Fruit fly (Drosophila melanogaster): ENCODE measurements around the gene CG43085.

DNA sequence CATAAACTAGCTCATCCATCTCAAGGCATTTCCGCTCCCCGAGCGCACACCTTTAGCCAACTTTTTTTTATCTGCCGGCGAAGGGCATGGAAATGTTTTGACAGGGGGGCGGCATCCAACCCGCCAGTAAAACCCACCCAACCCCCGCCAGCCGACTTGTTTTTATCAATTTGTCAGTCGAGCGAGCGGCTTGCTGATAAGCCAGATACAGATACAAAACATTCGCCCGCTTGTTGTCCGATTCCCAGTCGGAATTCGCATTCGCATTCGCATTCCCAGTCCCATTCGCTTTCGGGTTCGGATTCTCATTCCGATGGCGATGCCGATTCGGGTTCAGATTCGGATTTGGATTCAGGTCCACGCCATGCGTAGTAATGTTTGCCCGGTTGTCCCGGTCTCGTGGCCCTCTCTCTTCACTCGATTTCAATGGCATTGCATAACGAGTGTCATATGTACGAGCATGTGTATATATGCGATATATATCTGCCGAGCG is 18.6 kb upstream of the CG43085 start:
- TF ChIP-seq CG8478 (optimal IDR thresholded peaks at IDR 0.05) (no peak), psq (optimal IDR thresholded peaks at IDR 0.05) (no peak), Dll (optimal IDR thresholded peaks at IDR 0.05) (no peak)

Measured in whole organism.